In the genomic region with DNA sequence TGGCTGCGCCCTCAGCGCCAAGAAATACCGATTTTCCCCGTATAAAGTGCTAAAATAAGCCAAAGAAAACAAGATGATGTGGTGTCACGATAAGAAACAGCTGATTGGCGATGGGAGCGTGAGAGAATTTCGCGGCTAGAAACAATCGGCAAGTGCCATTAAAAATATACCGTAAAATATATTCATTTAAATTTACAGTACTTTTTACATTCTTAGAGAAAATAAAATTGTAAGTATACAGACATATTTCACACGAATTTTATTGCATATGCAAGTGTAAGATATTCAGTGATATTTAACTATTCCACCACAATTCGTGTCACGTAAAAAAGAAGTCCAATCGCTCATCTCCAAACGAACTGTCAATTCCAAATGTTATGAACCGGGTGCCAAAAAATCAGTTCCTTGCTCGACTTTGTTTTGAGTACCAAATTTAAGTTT, we compare ENCODE assay signal across 1 fruit fly cellular context.
TF ChIP-seq lines count a peak whose summit lies in the region.

A gene (minus strand): TSS at position 54 of the 441 bp plus-strand sequence.
A gene (plus strand): TSS at position 356 of the 441 bp plus-strand sequence.
A gene (plus strand): TSS at position 356 of the 441 bp plus-strand sequence.

TF ChIP-seq in whole organism, embryonic, 481 proteins besides CTCF, POLR2A, EP300 and RAD21 (continued from another document and continues in another):
- TF ChIP-seq CG14014 (GFP tag; IDR thresholded peaks at IDR 0.05; lab: Robert Waterston, UW) (peak; percentile 77), Lim3 (GFP tag; IDR thresholded peaks at IDR 0.05; lab: Robert Waterston, UW) (no peak), CG2199 (GFP tag; IDR thresholded peaks at IDR 0.05; lab: Robert Waterston, UW) (no peak), fru (optimal IDR thresholded peaks at IDR 0.05; lab: Kevin White, UChicago) (no peak), gsb-n (tag; optimal IDR thresholded peaks at IDR 0.05; lab: Kevin White, UChicago) (peak; percentile 69), CG7745 (tag; optimal IDR thresholded peaks at IDR 0.05; lab: Kevin White, UChicago) (no peak), H15 (GFP tag; IDR thresholded peaks at IDR 0.05; lab: Robert Waterston, UW) (peak; percentile 69; the same call in 2 of the 3 replicates), Hmr (GFP tag; optimal IDR thresholded peaks at IDR 0.05; lab: Kevin White, UChicago) (peak; percentile 84), tup (GFP tag; optimal IDR thresholded peaks at IDR 0.05; lab: Kevin White, UChicago) (peak; percentile 7), Chrac-16 (GFP tag; optimal IDR thresholded peaks at IDR 0.05; lab: Kevin White, UChicago) (peak; percentile 78), Eip74EF (GFP tag; optimal IDR thresholded peaks at IDR 0.05; lab: Kevin White, UChicago) (no peak), ac (GFP tag; optimal IDR thresholded peaks at IDR 0.05; lab: Kevin White, UChicago) (peak; percentile 14), CG16815 (GFP tag; optimal IDR thresholded peaks at IDR 0.05; lab: Kevin White, UChicago) (peak; percentile 57), psq (GFP tag; optimal IDR thresholded peaks at IDR 0.05; lab: Kevin White, UChicago) (no peak), PHDP (tag; optimal IDR thresholded peaks at IDR 0.05; lab: Kevin White, UChicago) (no peak), toy (GFP tag; IDR thresholded peaks at IDR 0.05; lab: Robert Waterston, UW) (no peak), CG5953 (GFP tag; IDR thresholded peaks at IDR 0.05; lab: Robert Waterston, UW) (no peak), CoRest (tag; optimal IDR thresholded peaks at IDR 0.05; lab: Kevin White, UChicago) (peak; percentile 89), fd3F (GFP tag; optimal IDR thresholded peaks at IDR 0.05; lab: Kevin White, UChicago) (peak; percentile 65), CG18619 (GFP tag; optimal IDR thresholded peaks at IDR 0.05; lab: Kevin White, UChicago) (peak; percentile 78), CG13287 (GFP tag; IDR thresholded peaks at IDR 0.05; lab: Robert Waterston, UW; ENCODE audit: partially characterized antibody) (peak; percentile 99), Dref (GFP tag; IDR thresholded peaks at IDR 0.05; lab: Robert Waterston, UW) (peak; percentile 36; the same call in 1 of the 2 replicates), phol (tag; optimal IDR thresholded peaks at IDR 0.05; lab: Kevin White, UChicago) (peak; percentile 88), Sin3A (optimal IDR thresholded peaks at IDR 0.05; lab: Kevin White, UChicago) (peak; percentile 88), CG7928 (GFP tag; optimal IDR thresholded peaks at IDR 0.05; lab: Kevin White, UChicago) (peak; percentile 20), slou (GFP tag; optimal IDR thresholded peaks at IDR 0.05; lab: Kevin White, UChicago) (peak; percentile 78), Ravus (GFP tag; IDR thresholded peaks at IDR 0.05; lab: Robert Waterston, UW) (peak; percentile 10; the same call in 1 of the 2 replicates), CG10431 (GFP tag; optimal IDR thresholded peaks at IDR 0.05; lab: Kevin White, UChicago) (peak; percentile 30), HmgZ (tag; optimal IDR thresholded peaks at IDR 0.05; lab: Kevin White, UChicago) (peak; percentile 87), Awh (GFP tag; IDR thresholded peaks at IDR 0.05; lab: Robert Waterston, UW) (0 out of 2 replicates have a peak, but pooled peaks have one; percentile 25), CG15696 (tag; optimal IDR thresholded peaks at IDR 0.05; lab: Kevin White, UChicago) (peak; percentile 83), CG6683 (GFP tag; optimal IDR thresholded peaks at IDR 0.05; lab: Kevin White, UChicago) (no peak), CG6254 (GFP tag; optimal IDR thresholded peaks at IDR 0.05; lab: Kevin White, UChicago) (peak; percentile 41), CG5180 (GFP tag; optimal IDR thresholded peaks at IDR 0.05; lab: Kevin White, UChicago) (peak; percentile 46), lov (optimal IDR thresholded peaks at IDR 0.05; lab: Kevin White, UChicago) (no peak), lov (GFP tag; IDR thresholded peaks at IDR 0.05; lab: Robert Waterston, UW) (0 out of 3 replicates have a peak, but pooled peaks have one; percentile 11), CG11247 (GFP tag; IDR thresholded peaks at IDR 0.05; lab: Robert Waterston, UW) (peak; percentile 57; the same call in 1 of the 2 replicates), bigmax (GFP tag; optimal IDR thresholded peaks at IDR 0.05; lab: Kevin White, UChicago) (no peak), CG14441 (GFP tag; IDR thresholded peaks at IDR 0.05; lab: Robert Waterston, UW) (peak; percentile 67), CG2120 (GFP tag; optimal IDR thresholded peaks at IDR 0.05; lab: Kevin White, UChicago) (peak; percentile 89), eyg (GFP tag; optimal IDR thresholded peaks at IDR 0.05; lab: Kevin White, UChicago) (peak; percentile 23), CG32532 (GFP tag; IDR thresholded peaks at IDR 0.05; lab: Robert Waterston, UW) (peak; percentile 86), Atf-2 (GFP tag; optimal IDR thresholded peaks at IDR 0.05; lab: Kevin White, UChicago) (peak; percentile 53), gro (GFP tag; optimal IDR thresholded peaks at IDR 0.05; lab: Kevin White, UChicago) (peak; percentile 25), CG2129 (GFP tag; IDR thresholded peaks at IDR 0.05; lab: Robert Waterston, UW; ENCODE audit: partially characterized antibody) (peak; percentile 99), H2.0 (GFP tag; IDR thresholded peaks at IDR 0.05; lab: Robert Waterston, UW) (peak; percentile 56; the same call in 1 of the 2 replicates), Bgb (GFP tag; IDR thresholded peaks at IDR 0.05; lab: Robert Waterston, UW; ENCODE audit: partially characterized antibody) (peak; percentile 93), CG33213 (GFP tag; optimal IDR thresholded peaks at IDR 0.05; lab: Kevin White, UChicago) (peak; percentile 59), CG17328 (GFP tag; IDR thresholded peaks at IDR 0.05; lab: Robert Waterston, UW) (0 out of 2 replicates have a peak, but pooled peaks have one; percentile 7), CG12236 (GFP tag; optimal IDR thresholded peaks at IDR 0.05; lab: Kevin White, UChicago) (peak; percentile 22), CG14050 (GFP tag; IDR thresholded peaks at IDR 0.05; lab: Robert Waterston, UW) (peak; percentile 25; the same call in 1 of the 3 replicates), CG7839 (tag; optimal IDR thresholded peaks at IDR 0.05; lab: Kevin White, UChicago) (peak; percentile 80), CG12942 (GFP tag; optimal IDR thresholded peaks at IDR 0.05; lab: Kevin White, UChicago) (peak; percentile 73), CG1792 (GFP tag; optimal IDR thresholded peaks at IDR 0.05; lab: Kevin White, UChicago) (no peak), dpn (GFP tag; optimal IDR thresholded peaks at IDR 0.05; lab: Kevin White, UChicago) (peak; percentile 78 to 84), CG4730 (GFP tag; IDR thresholded peaks at IDR 0.05; lab: Robert Waterston, UW) (peak; percentile 51), CG14667 (GFP tag; IDR thresholded peaks at IDR 0.05; lab: Robert Waterston, UW) (peak; percentile 75), CG8281 (tag; optimal IDR thresholded peaks at IDR 0.05; lab: Kevin White, UChicago) (peak; percentile 41), CG6791 (GFP tag; IDR thresholded peaks at IDR 0.05; lab: Robert Waterston, UW; ENCODE audit: partially characterized antibody) (peak; percentile 92), Jarid2 (GFP tag; optimal IDR thresholded peaks at IDR 0.05; lab: Kevin White, UChicago) (no peak), CrebB (tag; optimal IDR thresholded peaks at IDR 0.05; lab: Kevin White, UChicago) (peak; percentile 64), corto (GFP tag; optimal IDR thresholded peaks at IDR 0.05; lab: Kevin White, UChicago) (peak; percentile 72), CG10274 (GFP tag; optimal IDR thresholded peaks at IDR 0.05; lab: Kevin White, UChicago) (no peak), lmd (GFP tag; IDR thresholded peaks at IDR 0.05; lab: Robert Waterston, UW) (peak; percentile 82), Hand (GFP tag; optimal IDR thresholded peaks at IDR 0.05; lab: Kevin White, UChicago) (no peak), ap (GFP tag; IDR thresholded peaks at IDR 0.05; lab: Robert Waterston, UW) (peak; percentile 34; the same call in 1 of the 2 replicates), CG13296 (GFP tag; optimal IDR thresholded peaks at IDR 0.05; lab: Kevin White, UChicago) (peak; percentile 69), CG4404 (GFP tag; IDR thresholded peaks at IDR 0.05; lab: Robert Waterston, UW) (peak; percentile 78), CG1024 (GFP tag; IDR thresholded peaks at IDR 0.05; lab: Robert Waterston, UW) (peak; percentile 34; the same call in 1 of the 2 replicates), CG4360 (GFP tag; IDR thresholded peaks at IDR 0.05; lab: Robert Waterston, UW) (no peak), dm (GFP tag; optimal IDR thresholded peaks at IDR 0.05; lab: Kevin White, UChicago) (no peak), B-H1 (GFP tag; IDR thresholded peaks at IDR 0.05; lab: Robert Waterston, UW) (peak; percentile 44; the same call in 2 of the 3 replicates), Xbp1 (GFP tag; optimal IDR thresholded peaks at IDR 0.05; lab: Kevin White, UChicago) (peak; percentile 91), D (optimal IDR thresholded peaks at IDR 0.05; lab: Kevin White, UChicago) (no peak), D (GFP tag; optimal IDR thresholded peaks at IDR 0.05; lab: Kevin White, UChicago) (peak; percentile 42), Deaf1 (tag; optimal IDR thresholded peaks at IDR 0.05; lab: Kevin White, UChicago) (peak; percentile 51), al (GFP tag; IDR thresholded peaks at IDR 0.05; lab: Robert Waterston, UW) (peak; percentile 81), Dfd (GFP tag; optimal IDR thresholded peaks at IDR 0.05; lab: Kevin White, UChicago) (no peak), HHEX (GFP tag; optimal IDR thresholded peaks at IDR 0.05; lab: Kevin White, UChicago) (peak; percentile 56), Drgx (GFP tag; IDR thresholded peaks at IDR 0.05; lab: Robert Waterston, UW) (peak; percentile 35; the same call in 1 of the 2 replicates), CG15479 (GFP tag; optimal IDR thresholded peaks at IDR 0.05; lab: Kevin White, UChicago) (no peak), CG8089 (GFP tag; optimal IDR thresholded peaks at IDR 0.05; lab: Kevin White, UChicago) (peak; percentile 47), mam (GFP tag; optimal IDR thresholded peaks at IDR 0.05; lab: Kevin White, UChicago) (peak; percentile 73), CG1832 (GFP tag; optimal IDR thresholded peaks at IDR 0.05; lab: Kevin White, UChicago) (no peak), CG34422 (GFP tag; IDR thresholded peaks at IDR 0.05; lab: Robert Waterston, UW) (no peak), Taf1 (GFP tag; IDR thresholded peaks at IDR 0.05; lab: Robert Waterston, UW) (peak; percentile 72), Neu2 (GFP tag; optimal IDR thresholded peaks at IDR 0.05; lab: Kevin White, UChicago; ENCODE audit: borderline replicate concordance) (no peak), sob (GFP tag; IDR thresholded peaks at IDR 0.05; lab: Robert Waterston, UW) (peak; percentile 81), bowl (GFP tag; IDR thresholded peaks at IDR 0.05; lab: Robert Waterston, UW) (no peak), CG11085 (GFP tag; IDR thresholded peaks at IDR 0.05; lab: Robert Waterston, UW) (peak; percentile 53; the same call in 1 of the 2 replicates), ems (GFP tag; optimal IDR thresholded peaks at IDR 0.05; lab: Kevin White, UChicago) (peak; percentile 47), Opbp (GFP tag; IDR thresholded peaks at IDR 0.05; lab: Robert Waterston, UW; ENCODE audit: partially characterized antibody) (peak; percentile 91), CG3838 (GFP tag; optimal IDR thresholded peaks at IDR 0.05; lab: Kevin White, UChicago) (peak; percentile 44), CG8359 (GFP tag; optimal IDR thresholded peaks at IDR 0.05; lab: Kevin White, UChicago; ENCODE audit: borderline replicate concordance) (no peak), bsh (GFP tag; optimal IDR thresholded peaks at IDR 0.05; lab: Kevin White, UChicago) (peak in 1 of 2 experiments; percentile 72), fu2 (GFP tag; optimal IDR thresholded peaks at IDR 0.05; lab: Kevin White, UChicago) (peak; percentile 44), nmo (GFP tag; optimal IDR thresholded peaks at IDR 0.05; lab: Kevin White, UChicago) (peak; percentile 92), CG11398 (GFP tag; optimal IDR thresholded peaks at IDR 0.05; lab: Kevin White, UChicago) (no peak), exex (tag; optimal IDR thresholded peaks at IDR 0.05; lab: Kevin White, UChicago) (no peak), CG2712 (tag; optimal IDR thresholded peaks at IDR 0.05; lab: Kevin White, UChicago) (peak; percentile 85), fd102C (GFP tag; optimal IDR thresholded peaks at IDR 0.05; lab: Kevin White, UChicago) (peak; percentile 15), CG3726 (GFP tag; IDR thresholded peaks at IDR 0.05; lab: Robert Waterston, UW) (no peak; the same call in 2 of the 3 replicates), CG33557 (GFP tag; optimal IDR thresholded peaks at IDR 0.05; lab: Kevin White, UChicago) (peak; percentile 79), CG9727 (GFP tag; optimal IDR thresholded peaks at IDR 0.05; lab: Kevin White, UChicago) (peak; percentile 82), cwo (GFP tag; optimal IDR thresholded peaks at IDR 0.05; lab: Kevin White, UChicago) (peak; percentile 49), CG8290 (GFP tag; optimal IDR thresholded peaks at IDR 0.05; lab: Kevin White, UChicago) (peak; percentile 64), CG8290 (tag; optimal IDR thresholded peaks at IDR 0.05; lab: Kevin White, UChicago) (peak in 1 of 2 experiments; percentile 44), CG4282 (GFP tag; optimal IDR thresholded peaks at IDR 0.05; lab: Kevin White, UChicago) (no peak), Tbp (GFP tag; optimal IDR thresholded peaks at IDR 0.05; lab: Kevin White, UChicago) (no peak), HLH4C (GFP tag; IDR thresholded peaks at IDR 0.05; lab: Robert Waterston, UW; ENCODE audit: partially characterized antibody) (peak; percentile 94), Ptx1 (GFP tag; IDR thresholded peaks at IDR 0.05; lab: Robert Waterston, UW) (peak; percentile 75), unc-4 (GFP tag; IDR thresholded peaks at IDR 0.05; lab: Robert Waterston, UW; ENCODE audit: partially characterized antibody) (peak; percentile 98), E2f1 (GFP tag; IDR thresholded peaks at IDR 0.05; lab: Robert Waterston, UW) (peak; percentile 55; the same call in 1 of the 2 replicates), pum (GFP tag; optimal IDR thresholded peaks at IDR 0.05; lab: Kevin White, UChicago) (peak; percentile 68), CG4424 (GFP tag; optimal IDR thresholded peaks at IDR 0.05; lab: Kevin White, UChicago) (peak; percentile 78), tll (GFP tag; optimal IDR thresholded peaks at IDR 0.05; lab: Kevin White, UChicago) (peak in 1 of 2 experiments; percentile 80), CG2875 (GFP tag; optimal IDR thresholded peaks at IDR 0.05; lab: Kevin White, UChicago) (peak; percentile 51), ewg (GFP tag; optimal IDR thresholded peaks at IDR 0.05; lab: Kevin White, UChicago) (peak; percentile 39), CG17361 (GFP tag; IDR thresholded peaks at IDR 0.05; lab: Robert Waterston, UW) (peak; percentile 88), CG4854 (GFP tag; optimal IDR thresholded peaks at IDR 0.05; lab: Kevin White, UChicago) (peak; percentile 70), aop (GFP tag; IDR thresholded peaks at IDR 0.05; lab: Robert Waterston, UW) (no peak)
